Fruit fly (Drosophila melanogaster): ENCODE measurements around the gene CycJ.

The CycJ gene

dm6 chr3L:3460402-3461027, 5.7 kb upstream of the CycJ start, which contains the start of gene eIF5B (continued):
- TF ChIP-seq CG32772 (GFP tag; IDR thresholded peaks at IDR 0.05) (peak; percentile 89), nerfin-1 (tag; optimal IDR thresholded peaks at IDR 0.05) (peak; percentile 45), ase (GFP tag; IDR thresholded peaks at IDR 0.05) (peak; percentile 84), CG9727 (GFP tag; optimal IDR thresholded peaks at IDR 0.05) (peak; percentile 83), Tbp (GFP tag; optimal IDR thresholded peaks at IDR 0.05) (no peak), CG1603 (tag; optimal IDR thresholded peaks at IDR 0.05) (peak; percentile 55), Awh (GFP tag; IDR thresholded peaks at IDR 0.05) (peak; percentile 36), hb (GFP tag; IDR thresholded peaks at IDR 0.05; ENCODE audit: partially characterized antibody) (no peak), twi (tag; optimal IDR thresholded peaks at IDR 0.05) (peak; percentile 70), da (GFP tag; optimal IDR thresholded peaks at IDR 0.05) (no peak), br (optimal IDR thresholded peaks at IDR 0.05) (no peak), CG8924 (tag; optimal IDR thresholded peaks at IDR 0.05) (peak; percentile 84), CG4707 (GFP tag; optimal IDR thresholded peaks at IDR 0.05) (peak; percentile 66), rib (GFP tag; IDR thresholded peaks at IDR 0.05) (peak; percentile 65), CG17186 (GFP tag; optimal IDR thresholded peaks at IDR 0.05) (no peak), CG8359 (GFP tag; optimal IDR thresholded peaks at IDR 0.05; ENCODE audit: borderline replicate concordance) (no peak), tup (GFP tag; optimal IDR thresholded peaks at IDR 0.05) (no peak), Dll (GFP tag; IDR thresholded peaks at IDR 0.05; ENCODE audit: partially characterized antibody) (0 out of 4 replicates have a peak, but pooled peaks have one; percentile 35), CG9437 (GFP tag; optimal IDR thresholded peaks at IDR 0.05) (peak; percentile 68), zf30C (GFP tag; optimal IDR thresholded peaks at IDR 0.05) (no peak), HmgD (GFP tag; optimal IDR thresholded peaks at IDR 0.05) (no peak), CG8089 (GFP tag; optimal IDR thresholded peaks at IDR 0.05) (no peak), CG12071 (GFP tag; optimal IDR thresholded peaks at IDR 0.05) (peak; percentile 7), CG10366 (GFP tag; IDR thresholded peaks at IDR 0.05) (peak; percentile 87), trem (tag; optimal IDR thresholded peaks at IDR 0.05) (peak; percentile 33), ewg (GFP tag; optimal IDR thresholded peaks at IDR 0.05) (peak; percentile 70), Abd-B (GFP tag; optimal IDR thresholded peaks at IDR 0.05) (peak; percentile 82), Opbp (GFP tag; IDR thresholded peaks at IDR 0.05; ENCODE audit: partially characterized antibody) (no peak), eve (GFP tag; optimal IDR thresholded peaks at IDR 0.05) (no peak), CG9932 (GFP tag; IDR thresholded peaks at IDR 0.05) (peak; percentile 90), Lhr (GFP tag; optimal IDR thresholded peaks at IDR 0.05) (peak; percentile 50), HmgZ (tag; optimal IDR thresholded peaks at IDR 0.05) (peak; percentile 77), dmrt99B (tag; optimal IDR thresholded peaks at IDR 0.05) (peak; percentile 76), Poxn (GFP tag; IDR thresholded peaks at IDR 0.05) (peak; percentile 47; the same call in 1 of the 2 replicates), Kr (GFP tag; optimal IDR thresholded peaks at IDR 0.05) (no peak), CG6175 (GFP tag; IDR thresholded peaks at IDR 0.05) (peak; percentile 74; the same call in 2 of the 3 replicates), CG3407 (GFP tag; optimal IDR thresholded peaks at IDR 0.05) (peak; percentile 38), NC2β (GFP tag; optimal IDR thresholded peaks at IDR 0.05) (peak; percentile 2)

dm6 chr3L:3461119-3461518, 5.1 kb upstream of the CycJ start, which contains the start of the genes CG46463 and armi:
CG46463 (plus strand) TSS chr3L:3461315.
armi (plus strand) TSS chr3L:3461317.
- TF ChIP-seq E2f2 (GFP tag; IDR thresholded peaks at IDR 0.05) (peak; percentile 46), CG6689 (GFP tag; IDR thresholded peaks at IDR 0.05) (0 out of 2 replicates have a peak, but pooled peaks have one; percentile 7), gfzf (GFP tag; optimal IDR thresholded peaks at IDR 0.05) (peak; percentile 69), rib (GFP tag; IDR thresholded peaks at IDR 0.05) (no peak), Sox102F (GFP tag; optimal IDR thresholded peaks at IDR 0.05) (no peak), ac (GFP tag; optimal IDR thresholded peaks at IDR 0.05) (no peak), CG6254 (GFP tag; optimal IDR thresholded peaks at IDR 0.05) (no peak), CG1647 (GFP tag; optimal IDR thresholded peaks at IDR 0.05) (no peak), hkb (optimal IDR thresholded peaks at IDR 0.05) (no peak), hkb (GFP tag; IDR thresholded peaks at IDR 0.05) (no peak), Sox100B (GFP tag; optimal IDR thresholded peaks at IDR 0.05) (no peak), Dp (GFP tag; optimal IDR thresholded peaks at IDR 0.05) (peak; percentile 55), CG14441 (GFP tag; IDR thresholded peaks at IDR 0.05) (no peak), stwl (tag; optimal IDR thresholded peaks at IDR 0.05) (peak; percentile 37), yki (optimal IDR thresholded peaks at IDR 0.05) (no peak), CG10366 (GFP tag; IDR thresholded peaks at IDR 0.05) (no peak)
